Fruit fly (Drosophila melanogaster) whole organism, embryonic: Measurements from ENCODE around the gene eas.

Experiments used
- Abd-B ChIP-seq: fragments of 200-800 bp; sonication (Bioruptor generic); optimal IDR thresholded peaks from 2 replicates; lab custom pipeline; 2018; ENCODE audit warnings: missing biosample characterization, mild to moderate bottlenecking, missing genetic modification characterization, moderate library complexity
- CG1024 ChIP-seq: fragments of 200-800 bp; sonication (Bioruptor generic); IDR thresholded peaks from 2 replicates; pipeline ENCODE4 v1.3.6; 2022; ENCODE audit warnings: missing biosample characterization, missing genetic modification characterization
- CG10431 ChIP-seq: fragments of 200-800 bp; sonication (Bioruptor generic); optimal IDR thresholded peaks from 3 replicates; lab custom pipeline; 2018; ENCODE audit warnings: missing biosample characterization, mild to moderate bottlenecking, missing genetic modification characterization
- CG10543 ChIP-seq: fragments of 200-800 bp; sonication (Bioruptor generic); optimal IDR thresholded peaks from 3 replicates; lab custom pipeline; 2017; ENCODE audit warnings: missing biosample characterization, mild to moderate bottlenecking, missing genetic modification characterization, moderate library complexity
- CG12071 ChIP-seq: fragments of 200-800 bp; sonication (Bioruptor generic); optimal IDR thresholded peaks from 3 replicates; lab custom pipeline; 2018; ENCODE audit warnings: missing biosample characterization, mild to moderate bottlenecking, missing genetic modification characterization
- CG12236 ChIP-seq: fragments of 200-800 bp; sonication (Bioruptor generic); optimal IDR thresholded peaks from 2 replicates; lab custom pipeline; 2016; ENCODE audit warnings: missing biosample characterization, missing genetic modification characterization
- CG1832 ChIP-seq: fragments of 200-800 bp; sonication (Bioruptor generic); optimal IDR thresholded peaks from 2 replicates; lab custom pipeline; 2017; ENCODE audit warnings: missing biosample characterization, mild to moderate bottlenecking, missing genetic modification characterization, inconsistent platforms
- CG18599 ChIP-seq: fragments of 200-800 bp; sonication (Bioruptor generic); optimal IDR thresholded peaks from 3 replicates; lab custom pipeline; 2017; ENCODE audit warnings: missing biosample characterization, missing genetic modification characterization, mild to moderate bottlenecking, moderate library complexity, missing genetic modification reagents
- CG30403 ChIP-seq: fragments of 200-800 bp; sonication (Bioruptor generic); optimal IDR thresholded peaks from 3 replicates; lab custom pipeline; 2016; ENCODE audit warnings: missing biosample characterization, missing genetic modification characterization
- CG32767 ChIP-seq: fragments of 200-800 bp; sonication (Bioruptor generic); IDR thresholded peaks from 2 replicates; pipeline ENCODE4 v1.3.6; 2022; ENCODE audit warnings: missing biosample characterization, missing genetic modification characterization
- CG3281 ChIP-seq: fragments of 200-800 bp; sonication (Bioruptor generic); optimal IDR thresholded peaks from 3 replicates; lab custom pipeline; 2017; ENCODE audit warnings: missing biosample characterization, mild to moderate bottlenecking, missing genetic modification characterization
- CG42726 ChIP-seq: fragments of 200-800 bp; sonication (Bioruptor generic); IDR thresholded peaks from 2 replicates; pipeline ENCODE4 v1.3.6; 2022; ENCODE audit warnings: missing biosample characterization, missing genetic modification characterization; ENCODE audit not compliant: partially characterized antibody
- CG4360 ChIP-seq: fragments of 200-800 bp; sonication (Bioruptor generic); IDR thresholded peaks from 2 replicates; pipeline ENCODE4 v1.3.6; 2022; ENCODE audit warnings: missing biosample characterization, missing genetic modification characterization
- CG4617 ChIP-seq: fragments of 200-800 bp; sonication (Bioruptor generic); optimal IDR thresholded peaks from 3 replicates; lab custom pipeline; 2016; ENCODE audit warnings: missing biosample characterization, missing genetic modification characterization, borderline replicate concordance
- CG4707 ChIP-seq: fragments of 200-800 bp; sonication (Bioruptor generic); optimal IDR thresholded peaks from 2 replicates; lab custom pipeline; 2018; ENCODE audit warnings: missing biosample characterization, mild to moderate bottlenecking, missing genetic modification characterization, moderate library complexity
- CG6175 ChIP-seq: fragments of 200-800 bp; sonication (Bioruptor generic); IDR thresholded peaks from 3 replicates; pipeline ENCODE4 v1.3.6; 2022; ENCODE audit warnings: missing biosample characterization, missing genetic modification characterization
- CG6272 ChIP-seq: fragments of 200-800 bp; sonication (Bioruptor generic); IDR thresholded peaks from 2 replicates; pipeline ENCODE4 v1.3.6; 2022; ENCODE audit warnings: missing biosample characterization, missing genetic modification characterization
- CG6813 ChIP-seq: fragments of 200-800 bp; sonication (Bioruptor generic); optimal IDR thresholded peaks from 2 replicates; lab custom pipeline; 2017; ENCODE audit warnings: missing biosample characterization, missing genetic modification characterization, mild to moderate bottlenecking, moderate library complexity, missing genetic modification reagents
- CG7556 ChIP-seq: fragments of 200-800 bp; sonication (Bioruptor generic); optimal IDR thresholded peaks from 2 replicates; lab custom pipeline; 2017; ENCODE audit warnings: missing biosample characterization, mild to moderate bottlenecking, missing genetic modification characterization
- CG7987 ChIP-seq: fragments of 200-800 bp; sonication (Bioruptor generic); optimal IDR thresholded peaks from 2 replicates; lab custom pipeline; 2018; ENCODE audit warnings: missing biosample characterization, mild to moderate bottlenecking, missing genetic modification characterization, moderate library complexity
- CG9797 ChIP-seq: fragments of 200-800 bp; sonication (Bioruptor generic); optimal IDR thresholded peaks from 3 replicates; lab custom pipeline; 2018; ENCODE audit warnings: missing biosample characterization, mild to moderate bottlenecking, missing genetic modification characterization
- CkIIα-i1 ChIP-seq: fragments of 200-800 bp; sonication (Bioruptor generic); IDR thresholded peaks from 2 replicates; pipeline ENCODE4 v1.3.6; 2022; ENCODE audit warnings: missing biosample characterization, missing genetic modification characterization
- Dbx ChIP-seq: fragments of 200-800 bp; sonication (Bioruptor generic); IDR thresholded peaks from 3 replicates; pipeline ENCODE4 v1.3.6; 2022; ENCODE audit warnings: missing biosample characterization, missing genetic modification characterization
- Drgx ChIP-seq: fragments of 200-800 bp; sonication (Bioruptor generic); IDR thresholded peaks from 2 replicates; pipeline ENCODE4 v1.3.6; 2022; ENCODE audit warnings: missing biosample characterization, missing genetic modification characterization
- E2f2 ChIP-seq: fragments of 200-800 bp; sonication (Bioruptor generic); IDR thresholded peaks from 2 replicates; pipeline ENCODE4 v1.3.6; 2022; ENCODE audit warnings: missing biosample characterization, missing genetic modification characterization
- Elba2 ChIP-seq: fragments of 200-800 bp; sonication (Bioruptor generic); optimal IDR thresholded peaks from 3 replicates; lab custom pipeline; 2016; ENCODE audit warnings: missing biosample characterization, missing genetic modification characterization
- H2.0 ChIP-seq: fragments of 200-800 bp; sonication (Bioruptor generic); IDR thresholded peaks from 2 replicates; pipeline ENCODE4 v1.3.6; 2022; ENCODE audit warnings: missing biosample characterization, missing genetic modification characterization
- HLHmδ ChIP-seq: fragments of 200-800 bp; sonication (Bioruptor generic); optimal IDR thresholded peaks from 2 replicates; lab custom pipeline; 2018; ENCODE audit warnings: missing biosample characterization, mild to moderate bottlenecking, missing genetic modification characterization, moderate library complexity
- MBD-R2 ChIP-seq: fragments of 200-800 bp; sonication (Bioruptor generic); IDR thresholded peaks from 2 replicates; pipeline ENCODE4 v1.3.6; 2022; ENCODE audit warnings: missing biosample characterization, missing genetic modification characterization
- NC2β ChIP-seq: fragments of 200-800 bp; sonication (Bioruptor generic); optimal IDR thresholded peaks from 2 replicates; lab custom pipeline; 2016; ENCODE audit warnings: missing biosample characterization, missing genetic modification characterization
- Six4 ChIP-seq: fragments of 200-800 bp; sonication (Bioruptor generic); optimal IDR thresholded peaks from 2 replicates; lab custom pipeline; 2016; ENCODE audit warnings: missing biosample characterization, missing genetic modification characterization
- bbx ChIP-seq: fragments of 200-800 bp; sonication (Bioruptor generic); IDR thresholded peaks from 2 replicates; pipeline ENCODE4 v1.3.6; 2022; ENCODE audit warnings: missing biosample characterization, missing genetic modification characterization; ENCODE audit not compliant: partially characterized antibody
- br ChIP-seq: fragments of >200 bp; optimal IDR thresholded peaks from 2 replicates; lab custom pipeline; 2017
- croc ChIP-seq: fragments of 200-800 bp; sonication (Bioruptor generic); conservative IDR thresholded peaks from 3 replicates; pipeline ENCODE4 v1.3.6; 2022; ENCODE audit warnings: missing biosample characterization, missing genetic modification characterization
- emc ChIP-seq: fragments of 200-800 bp; sonication (Bioruptor generic); optimal IDR thresholded peaks from 2 replicates; lab custom pipeline; 2016; ENCODE audit warnings: missing biosample characterization, missing genetic modification characterization
- eyg ChIP-seq: fragments of 200-800 bp; sonication (Bioruptor generic); optimal IDR thresholded peaks from 3 replicates; lab custom pipeline; 2016; ENCODE audit warnings: missing biosample characterization, missing genetic modification characterization
- gfzf ChIP-seq: fragments of 200-800 bp; sonication (Bioruptor generic); optimal IDR thresholded peaks from 2 replicates; lab custom pipeline; 2016; ENCODE audit warnings: missing biosample characterization, mild to moderate bottlenecking, missing genetic modification characterization, moderate library complexity
- gt ChIP-seq: fragments of 200-800 bp; sonication (Bioruptor generic); IDR thresholded peaks from 2 replicates; pipeline ENCODE4 v1.3.6; 2022; ENCODE audit warnings: missing biosample characterization, missing genetic modification characterization
- ham ChIP-seq: fragments of 200-800 bp; sonication (Bioruptor generic); IDR thresholded peaks from 2 replicates; pipeline ENCODE4 v1.3.6; 2022; ENCODE audit warnings: missing biosample characterization, missing genetic modification characterization
- her ChIP-seq: fragments of 200-800 bp; sonication (Bioruptor generic); optimal IDR thresholded peaks from 2 replicates; lab custom pipeline; 2016; ENCODE audit warnings: missing biosample characterization, missing genetic modification characterization
- jing ChIP-seq: fragments of 200-800 bp; sonication (Bioruptor generic); optimal IDR thresholded peaks from 2 replicates; lab custom pipeline; 2018; ENCODE audit warnings: missing biosample characterization, mild to moderate bottlenecking, missing genetic modification characterization
- kah ChIP-seq: fragments of 200-800 bp; sonication (Bioruptor generic); optimal IDR thresholded peaks from 2 replicates; lab custom pipeline; 2018; ENCODE audit warnings: missing biosample characterization, mild to moderate bottlenecking, missing genetic modification characterization
- mld ChIP-seq: fragments of 200-800 bp; sonication (Bioruptor generic); IDR thresholded peaks from 3 replicates; pipeline ENCODE4 v1.3.6; 2022; ENCODE audit warnings: missing biosample characterization, missing genetic modification characterization; ENCODE audit not compliant: partially characterized antibody
- nau ChIP-seq: fragments of 200-800 bp; sonication (Bioruptor generic); optimal IDR thresholded peaks from 3 replicates; lab custom pipeline; 2017; ENCODE audit warnings: missing biosample characterization, mild to moderate bottlenecking, missing genetic modification characterization, missing genetic modification reagents
- odd ChIP-seq: fragments of 200-800 bp; sonication (Bioruptor generic); optimal IDR thresholded peaks from 2 replicates; lab custom pipeline; 2017; ENCODE audit warnings: missing biosample characterization, mild to moderate bottlenecking, missing genetic modification characterization
- phol ChIP-seq: fragments of 200-800 bp; sonication (Bioruptor generic); optimal IDR thresholded peaks from 3 replicates; lab custom pipeline; 2018; ENCODE audit warnings: missing biosample characterization, mild to moderate bottlenecking, missing genetic modification characterization, moderate library complexity
- schlank ChIP-seq: fragments of 200-800 bp; sonication (Bioruptor generic); optimal IDR thresholded peaks from 2 replicates; lab custom pipeline; 2018; ENCODE audit warnings: missing biosample characterization, mild to moderate bottlenecking, missing genetic modification characterization
- sob ChIP-seq: fragments of 200-800 bp; sonication (Bioruptor generic); IDR thresholded peaks from 2 replicates; pipeline ENCODE4 v1.3.6; 2022; ENCODE audit warnings: missing biosample characterization, missing genetic modification characterization
- sug ChIP-seq: fragments of 200-800 bp; optimal IDR thresholded peaks from 2 replicates; lab custom pipeline; 2019; ENCODE audit warnings: missing biosample characterization, mild to moderate bottlenecking, missing genetic modification characterization, moderate library complexity
- twi ChIP-seq: fragments of 200-800 bp; optimal IDR thresholded peaks from 2 replicates; lab custom pipeline; 2019; ENCODE audit warnings: missing biosample characterization, mild to moderate bottlenecking, missing genetic modification characterization, moderate library complexity
- vvl ChIP-seq: fragments of 200-800 bp; sonication (Bioruptor generic); IDR thresholded peaks from 2 replicates; pipeline ENCODE4 v1.3.6; 2022; ENCODE audit warnings: missing biosample characterization, missing genetic modification characterization

The eas gene

dm6 chrX:16263415-16263814, 14.7 kb upstream of the eas start (continued):
- TF ChIP-seq sug, result peak; percentile 51
- peak; percentile 51; the same call in 1 of the 2 replicates for TF ChIP-seq MBD-R2 (GFP tag; lab: Robert Waterston, UW)
- no peak for TF ChIP-seq her (GFP tag; lab: Kevin White, UChicago)
- TF ChIP-seq CG32767, result peak; percentile 67; the same call in 1 of the 2 replicates
- TF ChIP-seq schlank (tag; lab: Kevin White, UChicago), result peak; percentile 53
- peak; percentile 67 for TF ChIP-seq croc
- TF ChIP-seq nau (GFP tag; lab: Kevin White, UChicago), result peak; percentile 55
- no peak for TF ChIP-seq mld (GFP tag; lab: Robert Waterston, UW)
- peak; percentile 53 for TF ChIP-seq CG4707
- TF ChIP-seq gt (GFP tag; lab: Robert Waterston, UW), result no peak
- TF ChIP-seq kah (GFP tag; lab: Kevin White, UChicago), result peak; percentile 32
- peak; percentile 1 for TF ChIP-seq CG4617 (GFP tag; lab: Kevin White, UChicago)
- peak; percentile 81 for TF ChIP-seq CG7556 (GFP tag; lab: Kevin White, UChicago)
- no peak for TF ChIP-seq br (lab: Kevin White, UChicago)
- TF ChIP-seq vvl, result peak; percentile 90
- peak; percentile 55; the same call in 1 of the 2 replicates for TF ChIP-seq E2f2
- TF ChIP-seq CG9797 (GFP tag; lab: Kevin White, UChicago), result no peak
- peak; percentile 23 for TF ChIP-seq CG10543 (GFP tag; lab: Kevin White, UChicago)
- peak; percentile 53; the same call in 1 of the 2 replicates for TF ChIP-seq CG6272 (GFP tag; lab: Robert Waterston, UW)
- TF ChIP-seq HLHmδ (GFP tag; lab: Kevin White, UChicago), result no peak
- peak; percentile 68 for TF ChIP-seq jing (GFP tag; lab: Kevin White, UChicago)
- TF ChIP-seq CG18599 (GFP tag; lab: Kevin White, UChicago), result peak; percentile 88
- no peak for TF ChIP-seq Elba2
- no peak for TF ChIP-seq CG42726 (GFP tag; lab: Robert Waterston, UW)
- peak; percentile 63 for TF ChIP-seq twi
- TF ChIP-seq bbx (GFP tag; lab: Robert Waterston, UW), result no peak
- TF ChIP-seq CG3281 (GFP tag; lab: Kevin White, UChicago), result peak; percentile 72
- peak; percentile 42 for TF ChIP-seq NC2β
- no peak for TF ChIP-seq eyg (GFP tag; lab: Kevin White, UChicago)
- TF ChIP-seq emc (GFP tag; lab: Kevin White, UChicago), result peak; percentile 18
- TF ChIP-seq phol (tag; lab: Kevin White, UChicago), result peak; percentile 80
- peak; percentile 21 for TF ChIP-seq CG12236
- TF ChIP-seq Drgx, result peak; percentile 57
- peak; percentile 77 for TF ChIP-seq Dbx (GFP tag; lab: Robert Waterston, UW)
- peak; percentile 73 for TF ChIP-seq Six4
- peak; percentile 62 for TF ChIP-seq odd
- TF ChIP-seq sob (GFP tag; lab: Robert Waterston, UW), result peak; percentile 73
- no peak for TF ChIP-seq ham
- TF ChIP-seq CG6175 (GFP tag; lab: Robert Waterston, UW), result no peak
- TF ChIP-seq gfzf, result no peak
- TF ChIP-seq Abd-B, result peak; percentile 64
- TF ChIP-seq CG1024 (GFP tag; lab: Robert Waterston, UW), result peak; percentile 58; the same call in 1 of the 2 replicates
- TF ChIP-seq CkIIα-i1 (GFP tag; lab: Robert Waterston, UW), result no peak; the same call in 1 of the 2 replicates
- TF ChIP-seq CG4360 (GFP tag; lab: Robert Waterston, UW), result peak; percentile 59
- peak; percentile 68 for TF ChIP-seq CG30403
- TF ChIP-seq CG6813 (GFP tag; lab: Kevin White, UChicago), result peak; percentile 79
- TF ChIP-seq CG7987 (GFP tag; lab: Kevin White, UChicago), result peak; percentile 18
- no peak for TF ChIP-seq CG10431 (GFP tag; lab: Kevin White, UChicago)
- no peak for TF ChIP-seq CG1832 (GFP tag; lab: Kevin White, UChicago)
- peak; percentile 75 for TF ChIP-seq H2.0 (GFP tag; lab: Robert Waterston, UW)
- TF ChIP-seq CG12071 (GFP tag; lab: Kevin White, UChicago), result peak; percentile 65
